Fruit fly (Drosophila melanogaster): ENCODE data around the gene Grip84.

DNA sequence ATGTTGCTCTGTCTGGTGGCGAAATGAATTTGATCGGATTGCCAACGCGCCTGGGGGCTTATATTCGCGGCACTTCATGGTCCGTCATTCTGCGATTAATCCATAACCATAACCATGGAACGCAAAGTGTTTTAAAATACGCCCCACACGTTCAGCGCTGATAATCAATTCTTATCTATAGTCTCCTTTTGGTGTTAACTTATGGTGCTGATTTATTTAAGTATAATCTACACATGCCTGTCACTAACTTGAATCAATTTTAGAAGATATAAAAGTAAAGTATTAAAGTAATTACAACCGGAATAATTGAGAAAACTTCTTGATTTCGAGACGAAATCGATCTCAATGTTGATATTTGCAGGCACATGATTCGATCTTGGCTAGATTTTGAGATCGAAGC is 24.5 kb upstream of the Grip84 start, which contains the start of gene CG14219:
- TF ChIP-seq EcR (GFP tag; optimal IDR thresholded peaks at IDR 0.05) (no peak), CG14655 (GFP tag; optimal IDR thresholded peaks at IDR 0.05) (no peak), Ets98B (GFP tag; IDR thresholded peaks at IDR 0.05) (no peak), CG10348 (GFP tag; IDR thresholded peaks at IDR 0.05) (no peak), CG8301 (tag; optimal IDR thresholded peaks at IDR 0.05) (no peak), CG13204 (GFP tag; optimal IDR thresholded peaks at IDR 0.05) (no peak)

Measured in whole organism, pupa.